Worm (Caenorhabditis elegans): ENCODE data around the gene B0334.10.

B0334.10 gene

ce11 chrII:11545299-11545951, 27.1 kb downstream of the B0334.10 start, which contains the start of gene dnj-13:
Gene dnj-13 (plus strand): TSS chrII:11545701.
- peak; percentile 91 for TF ChIP-seq lin-13 (GFP tag; optimal IDR thresholded peaks at IDR 0.05)
- TF ChIP-seq Y5F2A.4 (GFP tag; optimal IDR thresholded peaks at IDR 0.05), result peak; percentile 89
- TF ChIP-seq daf-12 (tag; optimal IDR thresholded peaks at IDR 0.05), result no peak
- peak; percentile 91 for TF ChIP-seq F37D6.2 (tag; optimal IDR thresholded peaks at IDR 0.05)
- peak; percentile 55; the same call in 1 of the 2 replicates for TF ChIP-seq mxl-2 (GFP tag; conservative IDR thresholded peaks at IDR 0.05)
- TF ChIP-seq nhr-28 (tag; optimal IDR thresholded peaks at IDR 0.05), result peak; percentile 85
- no peak for TF ChIP-seq fos-1 (tag; optimal IDR thresholded peaks at IDR 0.05)
- peak; percentile 79 for TF ChIP-seq dmd-9 (GFP tag; IDR thresholded peaks at IDR 0.05)
- no peak for TF ChIP-seq ZK546.5 (tag; optimal IDR thresholded peaks at IDR 0.05)
- peak; percentile 63 for TF ChIP-seq nhr-10 (tag; optimal IDR thresholded peaks at IDR 0.05)
- TF ChIP-seq mxl-3 (GFP tag; optimal IDR thresholded peaks at IDR 0.05), result peak; percentile 88
- TF ChIP-seq Y105C5A.15 (GFP tag; IDR thresholded peaks at IDR 0.05), result peak; percentile 65; the same call in 1 of the 2 replicates
- peak; percentile 96 for TF ChIP-seq ceh-20 (GFP tag; IDR thresholded peaks at IDR 0.05)
- TF ChIP-seq nhr-48 (tag; optimal IDR thresholded peaks at IDR 0.05), result peak; percentile 89
- TF ChIP-seq nhr-76 (tag; optimal IDR thresholded peaks at IDR 0.05), result no peak
- TF ChIP-seq lin-29 (GFP tag; IDR thresholded peaks at IDR 0.05), result peak; percentile 91
- peak; percentile 98 for TF ChIP-seq pha-4 (GFP tag; IDR thresholded peaks at IDR 0.05)
- peak; percentile 89 for TF ChIP-seq pha-4 (tag; optimal IDR thresholded peaks at IDR 0.05)
- no peak for TF ChIP-seq F44E2.7 (GFP tag; IDR thresholded peaks at IDR 0.05)
- peak; percentile 96 for TF ChIP-seq mep-1 (tag; optimal IDR thresholded peaks at IDR 0.05)
- TF ChIP-seq unc-39 (tag; optimal IDR thresholded peaks at IDR 0.05), result no peak
- TF ChIP-seq hlh-11 (tag; optimal IDR thresholded peaks at IDR 0.05), result peak; percentile 96
- peak in 1 of 2 experiments; percentile 84 for TF ChIP-seq unc-62 (GFP tag; optimal IDR thresholded peaks at IDR 0.05 in 1 of 2)
- no peak for TF ChIP-seq unc-62 (tag; optimal IDR thresholded peaks at IDR 0.05)
- peak; percentile 97 for TF ChIP-seq T26A8.4 (GFP tag; IDR thresholded peaks at IDR 0.05)
- TF ChIP-seq egl-27 (tag; optimal IDR thresholded peaks at IDR 0.05), result no peak
- TF ChIP-seq ceh-32 (tag; optimal IDR thresholded peaks at IDR 0.05; ENCODE audit: poor library complexity), result peak; percentile 28
- TF ChIP-seq rbr-2 (tag; optimal IDR thresholded peaks at IDR 0.05), result peak; percentile 96
- peak; percentile 89 for TF ChIP-seq F10B5.3 (tag; optimal IDR thresholded peaks at IDR 0.05)
- TF ChIP-seq ZK337.2 (GFP tag; IDR thresholded peaks at IDR 0.05), result no peak
- peak; percentile 92 for TF ChIP-seq ceh-44 (GFP tag; IDR thresholded peaks at IDR 0.05)
- TF ChIP-seq lim-7 (GFP tag; IDR thresholded peaks at IDR 0.05), result peak; percentile 66
- TF ChIP-seq sdz-12 (GFP tag; optimal IDR thresholded peaks at IDR 0.05), result peak; percentile 95
- TF ChIP-seq pqm-1 (tag; optimal IDR thresholded peaks at IDR 0.05), result no peak
- peak; percentile 13 for TF ChIP-seq ztf-11 (tag; optimal IDR thresholded peaks at IDR 0.05)
- no peak for TF ChIP-seq attf-4 (tag; optimal IDR thresholded peaks at IDR 0.05)
- TF ChIP-seq set-16 (GFP tag; IDR thresholded peaks at IDR 0.05), result peak; percentile 77
- TF ChIP-seq zfp-2 (tag; optimal IDR thresholded peaks at IDR 0.05), result peak; percentile 73
- peak; percentile 95 for TF ChIP-seq ctbp-1 (GFP tag; IDR thresholded peaks at IDR 0.05)
- TF ChIP-seq D1046.2 (GFP tag; IDR thresholded peaks at IDR 0.05), result peak; percentile 88
- peak; percentile 93 for TF ChIP-seq saeg-2 (GFP tag; IDR thresholded peaks at IDR 0.05)
- TF ChIP-seq ceh-62 (tag; optimal IDR thresholded peaks at IDR 0.05), result no peak
- TF ChIP-seq Y48G9A.11 (GFP tag; IDR thresholded peaks at IDR 0.05), result peak; percentile 86
- TF ChIP-seq nhr-25 (tag; optimal IDR thresholded peaks at IDR 0.05; ENCODE audit: borderline replicate concordance, insufficient read depth), result peak; percentile 68
- TF ChIP-seq unc-130 (GFP tag; optimal IDR thresholded peaks at IDR 0.05), result peak; percentile 61
- peak; percentile 95 for TF ChIP-seq dmd-6 (GFP tag; IDR thresholded peaks at IDR 0.05)
- TF ChIP-seq lin-38 (GFP tag; IDR thresholded peaks at IDR 0.05), result peak; percentile 99
- TF ChIP-seq ceh-28 (tag; optimal IDR thresholded peaks at IDR 0.05), result no peak
- TF ChIP-seq lin-15B (tag; optimal IDR thresholded peaks at IDR 0.05), result no peak
- peak; percentile 96 for TF ChIP-seq tra-1 (GFP tag; IDR thresholded peaks at IDR 0.05)
- TF ChIP-seq mdt-29 (GFP tag; IDR thresholded peaks at IDR 0.05), result peak; percentile 100

Measured in whole organism, L4 larva.